ENCODE assay signal across 5 worm cellular contexts in genomic region chrII:15197500-15197899, ce11.
TF ChIP-seq lines count a peak whose summit lies in the region.

No protein-coding gene starts in this region.

TF ChIP-seq in whole organism, L1 larva, 84 proteins besides CTCF, POLR2A, EP300 and RAD21:
- TF ChIP-seq elt-2 (tag; optimal IDR thresholded peaks at IDR 0.05; lab: Kevin White, UChicago) (peak; percentile 10), Y116A8C.19 (tag; optimal IDR thresholded peaks at IDR 0.05; lab: Kevin White, UChicago; ENCODE audit: borderline replicate concordance) (no peak), lin-35 (GFP tag; optimal IDR thresholded peaks at IDR 0.05; lab: Kevin White, UChicago) (peak in 1 of 2 experiments; percentile 10)

TF ChIP-seq in whole organism, L2 larva, 48 proteins besides CTCF, POLR2A, EP300 and RAD21:
- TF ChIP-seq mbf-1 (tag; optimal IDR thresholded peaks at IDR 0.05; lab: Kevin White, UChicago) (no peak), R02D3.7 (tag; optimal IDR thresholded peaks at IDR 0.05; lab: Kevin White, UChicago) (no peak), nhr-77 (tag; optimal IDR thresholded peaks at IDR 0.05; lab: Kevin White, UChicago) (no peak), aly-2 (tag; optimal IDR thresholded peaks at IDR 0.05; lab: Kevin White, UChicago) (no peak), zag-1 (tag; optimal IDR thresholded peaks at IDR 0.05; lab: Kevin White, UChicago) (no peak), nhr-25 (tag; optimal IDR thresholded peaks at IDR 0.05; lab: Kevin White, UChicago) (no peak), nhr-10 (tag; optimal IDR thresholded peaks at IDR 0.05; lab: Kevin White, UChicago) (no peak), nhr-129 (tag; optimal IDR thresholded peaks at IDR 0.05; lab: Kevin White, UChicago) (peak; percentile 12), alr-1 (tag; optimal IDR thresholded peaks at IDR 0.05; lab: Kevin White, UChicago) (no peak), snpc-4 (tag; optimal IDR thresholded peaks at IDR 0.05; lab: Kevin White, UChicago) (no peak), unc-55 (GFP tag; optimal IDR thresholded peaks at IDR 0.05; lab: Kevin White, UChicago) (no peak), F13H6.1 (tag; optimal IDR thresholded peaks at IDR 0.05; lab: Kevin White, UChicago) (no peak), lin-39 (tag; optimal IDR thresholded peaks at IDR 0.05; lab: Kevin White, UChicago) (no peak), sem-4 (tag; optimal IDR thresholded peaks at IDR 0.05; lab: Kevin White, UChicago) (no peak), mab-5 (tag; optimal IDR thresholded peaks at IDR 0.05; lab: Kevin White, UChicago) (no peak), sma-9 (GFP tag; optimal IDR thresholded peaks at IDR 0.05; lab: Kevin White, UChicago) (peak; percentile 42), sma-9 (tag; optimal IDR thresholded peaks at IDR 0.05; lab: Kevin White, UChicago) (no peak), fos-1 (tag; optimal IDR thresholded peaks at IDR 0.05; lab: Kevin White, UChicago) (peak; percentile 35), nhr-21 (tag; optimal IDR thresholded peaks at IDR 0.05; lab: Kevin White, UChicago) (no peak), ceh-82 (tag; optimal IDR thresholded peaks at IDR 0.05; lab: Kevin White, UChicago) (no peak), elt-1 (tag; optimal IDR thresholded peaks at IDR 0.05; lab: Kevin White, UChicago) (no peak), ZK546.5 (tag; optimal IDR thresholded peaks at IDR 0.05; lab: Kevin White, UChicago) (no peak), egl-27 (tag; optimal IDR thresholded peaks at IDR 0.05; lab: Kevin White, UChicago) (no peak), C34F6.9 (tag; optimal IDR thresholded peaks at IDR 0.05; lab: Kevin White, UChicago) (no peak)

TF ChIP-seq in whole organism, L3 larva, 47 proteins besides CTCF, POLR2A, EP300 and RAD21:
- peak; percentile 3 for TF ChIP-seq pha-4 (tag; optimal IDR thresholded peaks at IDR 0.05; lab: Kevin White, UChicago)
- TF ChIP-seq sea-2 (GFP tag; optimal IDR thresholded peaks at IDR 0.05; lab: Kevin White, UChicago) = no peak
- no peak for TF ChIP-seq ceh-9 (tag; optimal IDR thresholded peaks at IDR 0.05; lab: Kevin White, UChicago)
- TF ChIP-seq nhr-12 (tag; optimal IDR thresholded peaks at IDR 0.05; lab: Kevin White, UChicago) = no peak
- peak; percentile 64 for TF ChIP-seq pqm-1 (tag; optimal IDR thresholded peaks at IDR 0.05; lab: Kevin White, UChicago)
- TF ChIP-seq ama-1 (optimal IDR thresholded peaks at IDR 0.05; lab: Kevin White, UChicago) = peak; percentile 10
- TF ChIP-seq elt-2 (tag; optimal IDR thresholded peaks at IDR 0.05; lab: Kevin White, UChicago) = peak; percentile 61
- no peak for TF ChIP-seq mdl-1 (tag; optimal IDR thresholded peaks at IDR 0.05; lab: Kevin White, UChicago)

TF ChIP-seq in whole organism, L4 larva, 104 proteins besides CTCF, POLR2A, EP300 and RAD21:
- TF ChIP-seq nhr-77 (tag; optimal IDR thresholded peaks at IDR 0.05; lab: Kevin White, UChicago) = peak; percentile 65
- no peak for TF ChIP-seq unc-39 (tag; optimal IDR thresholded peaks at IDR 0.05; lab: Kevin White, UChicago)
- TF ChIP-seq daf-16 (GFP tag; optimal IDR thresholded peaks at IDR 0.05; lab: Kevin White, UChicago) = no peak
- TF ChIP-seq daf-16 (tag; optimal IDR thresholded peaks at IDR 0.05; lab: Kevin White, UChicago) = peak; percentile 74
- peak in 1 of 2 experiments; percentile 94 for TF ChIP-seq unc-62 (GFP tag; optimal IDR thresholded peaks at IDR 0.05 in 1 of 2; lab: Kevin White, UChicago)
- no peak for TF ChIP-seq unc-62 (tag; optimal IDR thresholded peaks at IDR 0.05; lab: Kevin White, UChicago)
- no peak for TF ChIP-seq nhr-6 (tag; optimal IDR thresholded peaks at IDR 0.05; lab: Kevin White, UChicago)
- peak; percentile 7 for TF ChIP-seq nhr-102 (tag; optimal IDR thresholded peaks at IDR 0.05; lab: Kevin White, UChicago)
- TF ChIP-seq aha-1 (tag; lab: Kevin White, UChicago) = no peak
- TF ChIP-seq nhr-28 (tag; optimal IDR thresholded peaks at IDR 0.05; lab: Kevin White, UChicago) = peak; percentile 59
- peak; percentile 31 for TF ChIP-seq hlh-30 (tag; optimal IDR thresholded peaks at IDR 0.05; lab: Kevin White, UChicago; ENCODE audit: insufficient read depth)
- peak; percentile 64 for TF ChIP-seq hlh-11 (tag; optimal IDR thresholded peaks at IDR 0.05; lab: Kevin White, UChicago)
- TF ChIP-seq dve-1 (tag; optimal IDR thresholded peaks at IDR 0.05; lab: Kevin White, UChicago; ENCODE audit: insufficient read depth) = peak; percentile 34
- peak in 1 of 2 experiments; percentile 26 for TF ChIP-seq mdl-1 (tag; optimal IDR thresholded peaks at IDR 0.05; lab: Kevin White, UChicago)
- peak in 1 of 2 experiments; percentile 1 for TF ChIP-seq lsy-2 (tag; optimal IDR thresholded peaks at IDR 0.05; lab: Kevin White, UChicago)
- no peak for TF ChIP-seq F10B5.3 (tag; optimal IDR thresholded peaks at IDR 0.05; lab: Kevin White, UChicago)
- TF ChIP-seq mxl-2 (GFP tag; conservative IDR thresholded peaks at IDR 0.05; lab: Robert Waterston, UW) = peak; percentile 38; the same call in 1 of the 2 replicates
- peak; percentile 71 for TF ChIP-seq dmd-6 (GFP tag; IDR thresholded peaks at IDR 0.05; lab: Robert Waterston, UW)
- TF ChIP-seq mes-2 (tag; optimal IDR thresholded peaks at IDR 0.05; lab: Kevin White, UChicago; ENCODE audit: poor library complexity, severe bottlenecking) = peak; percentile 29
TF ChIP-seq in whole organism, L4 larva: peak in this region for 13.

TF ChIP-seq in whole organism, young adult, 124 proteins besides CTCF, POLR2A, EP300 and RAD21:
- TF ChIP-seq attf-5 (GFP tag; optimal IDR thresholded peaks at IDR 0.05; lab: Kevin White, UChicago) = peak; percentile 37
- no peak for TF ChIP-seq F39B2.1 (GFP tag; IDR thresholded peaks at IDR 0.05; lab: Robert Waterston, UW)
- TF ChIP-seq him-1 (tag; optimal IDR thresholded peaks at IDR 0.05; lab: Kevin White, UChicago) = no peak
- no peak for TF ChIP-seq Y79H2A.3 (GFP tag; conservative IDR thresholded peaks at IDR 0.05; lab: Robert Waterston, UW)
- TF ChIP-seq let-526 (GFP tag; IDR thresholded peaks at IDR 0.05; lab: Robert Waterston, UW) = no peak
- TF ChIP-seq ekl-4 (GFP tag; IDR thresholded peaks at IDR 0.05; lab: Robert Waterston, UW) = no peak
- TF ChIP-seq nhr-80 (tag; optimal IDR thresholded peaks at IDR 0.05; lab: Kevin White, UChicago) = peak; percentile 77
- TF ChIP-seq F10E7.11 (tag; optimal IDR thresholded peaks at IDR 0.05; lab: Kevin White, UChicago) = no peak
- no peak for TF ChIP-seq ztf-26 (tag; optimal IDR thresholded peaks at IDR 0.05; lab: Kevin White, UChicago)
- TF ChIP-seq F52B5.7 (tag; optimal IDR thresholded peaks at IDR 0.05; lab: Kevin White, UChicago) = no peak
- no peak for TF ChIP-seq pha-4 (tag; optimal IDR thresholded peaks at IDR 0.05; lab: Kevin White, UChicago)
- 0 out of 2 replicates have a peak, but pooled peaks have one; percentile 42 for TF ChIP-seq Y53G8AR.9 (GFP tag; conservative IDR thresholded peaks at IDR 0.05; lab: Robert Waterston, UW)
- no peak for TF ChIP-seq cebp-1 (GFP tag; IDR thresholded peaks at IDR 0.05; lab: Robert Waterston, UW)
- peak; percentile 23 for TF ChIP-seq cebp-1 (tag; optimal IDR thresholded peaks at IDR 0.05; lab: Kevin White, UChicago)
- 0 out of 2 replicates have a peak, but pooled peaks have one; percentile 15 for TF ChIP-seq ztf-28 (GFP tag; IDR thresholded peaks at IDR 0.05; lab: Robert Waterston, UW)
- TF ChIP-seq ztf-6 (GFP tag; IDR thresholded peaks at IDR 0.05; lab: Robert Waterston, UW) = no peak
- TF ChIP-seq mcd-1 (GFP tag; IDR thresholded peaks at IDR 0.05; lab: Robert Waterston, UW) = no peak
- TF ChIP-seq K11D2.4 (GFP tag; IDR thresholded peaks at IDR 0.05; lab: Robert Waterston, UW) = no peak
- TF ChIP-seq hrde-1 (tag; optimal IDR thresholded peaks at IDR 0.05; lab: Kevin White, UChicago; ENCODE audit: borderline replicate concordance) = no peak
- no peak for TF ChIP-seq C17E4.6 (GFP tag; IDR thresholded peaks at IDR 0.05; lab: Robert Waterston, UW)
- no peak for TF ChIP-seq aptf-2 (GFP tag; conservative IDR thresholded peaks at IDR 0.05; lab: Robert Waterston, UW)
- no peak for TF ChIP-seq sptf-2 (GFP tag; optimal IDR thresholded peaks at IDR 0.05; lab: Kevin White, UChicago)
- no peak for TF ChIP-seq hsf-1 (GFP tag; IDR thresholded peaks at IDR 0.05; lab: Robert Waterston, UW)
